Fruit fly (Drosophila melanogaster) whole organism, embryonic: ENCODE data around the gene teq.
A peak's percentile ranks its signal among the peaks of the same experiment; 100 is the strongest.

Experiments
- CG10543 ChIP-seq: fragments of 200-800 bp; sonication (Bioruptor generic); optimal IDR thresholded peaks from 3 replicates; lab custom pipeline; 2017; ENCODE audit warnings: missing biosample characterization, mild to moderate bottlenecking, missing genetic modification characterization, moderate library complexity
- CG11093 ChIP-seq: fragments of 200-800 bp; sonication (Bioruptor generic); IDR thresholded peaks from 3 replicates; pipeline ENCODE4 v1.3.6; 2022; ENCODE audit warnings: missing biosample characterization, missing genetic modification characterization
- CG12659 ChIP-seq: fragments of 200-800 bp; sonication (Bioruptor generic); optimal IDR thresholded peaks from 3 replicates; lab custom pipeline; 2017; ENCODE audit warnings: mild to moderate bottlenecking, missing biosample characterization, missing genetic modification reagents, missing genetic modification characterization
- CG13296 ChIP-seq: fragments of 200-800 bp; sonication (Bioruptor generic); optimal IDR thresholded peaks from 3 replicates; lab custom pipeline; 2018; ENCODE audit warnings: missing biosample characterization, mild to moderate bottlenecking, missing genetic modification characterization
- CG13424 ChIP-seq: fragments of 200-800 bp; sonication (Bioruptor generic); optimal IDR thresholded peaks from 2 replicates; lab custom pipeline; 2019; ENCODE audit warnings: missing biosample characterization, mild to moderate bottlenecking, missing genetic modification characterization, moderate library complexity
- CG15601 ChIP-seq: fragments of 200-800 bp; sonication (Bioruptor generic); optimal IDR thresholded peaks from 3 replicates; lab custom pipeline; 2019; ENCODE audit warnings: missing biosample characterization, mild to moderate bottlenecking, missing genetic modification characterization, moderate library complexity
- CG1647 ChIP-seq: fragments of 200-800 bp; sonication (Bioruptor generic); optimal IDR thresholded peaks from 3 replicates; lab custom pipeline; 2016; ENCODE audit warnings: missing biosample characterization, missing genetic modification characterization
- CG17328 ChIP-seq: fragments of 200-800 bp; sonication (Bioruptor generic); IDR thresholded peaks from 2 replicates; pipeline ENCODE4 v1.3.6; 2022; ENCODE audit warnings: missing biosample characterization, missing genetic modification characterization
- CG18619 ChIP-seq: fragments of 200-800 bp; sonication (Bioruptor generic); optimal IDR thresholded peaks from 3 replicates; lab custom pipeline; 2017; ENCODE audit warnings: missing biosample characterization, mild to moderate bottlenecking, missing genetic modification characterization
- CG3847 ChIP-seq: fragments of 200-800 bp; sonication (Bioruptor generic); IDR thresholded peaks from 2 replicates; pipeline ENCODE4 v1.3.6; 2022; ENCODE audit warnings: missing biosample characterization, missing genetic modification characterization
- CG4617 ChIP-seq: fragments of 200-800 bp; sonication (Bioruptor generic); optimal IDR thresholded peaks from 3 replicates; lab custom pipeline; 2016; ENCODE audit warnings: missing biosample characterization, missing genetic modification characterization, borderline replicate concordance
- CG6765 ChIP-seq: fragments of 200-800 bp; sonication (Bioruptor generic); optimal IDR thresholded peaks from 3 replicates; lab custom pipeline; 2017; ENCODE audit warnings: missing biosample characterization, mild to moderate bottlenecking, missing genetic modification characterization
- CG6854 ChIP-seq: fragments of 200-800 bp; sonication (Bioruptor generic); optimal IDR thresholded peaks from 3 replicates; lab custom pipeline; 2017; ENCODE audit warnings: missing biosample characterization, mild to moderate bottlenecking, missing genetic modification characterization
- CHES-1-like ChIP-seq: fragments of 200-800 bp; sonication (Bioruptor generic); optimal IDR thresholded peaks from 2 replicates; lab custom pipeline; 2016; ENCODE audit warnings: missing biosample characterization, missing genetic modification characterization
- Dbx ChIP-seq: fragments of 200-800 bp; sonication (Bioruptor generic); IDR thresholded peaks from 3 replicates; pipeline ENCODE4 v1.3.6; 2022; ENCODE audit warnings: missing biosample characterization, missing genetic modification characterization
- Ets65A ChIP-seq: fragments of 200-800 bp; sonication (Bioruptor generic); peaks from one replicate; lab custom pipeline; 2016; ENCODE audit warnings: missing biosample characterization, missing genetic modification characterization
- HLH3B ChIP-seq: fragments of 200-800 bp; sonication (Bioruptor generic); IDR thresholded peaks from 2 replicates; pipeline ENCODE4 v1.3.6; 2022; ENCODE audit warnings: missing biosample characterization, missing genetic modification characterization
- Pdp1 ChIP-seq, 2 experiments: fragments of 200-800 bp; sonication (Bioruptor generic); optimal IDR thresholded peaks; 3 replicates each; lab custom pipeline; 2016; ENCODE audit warnings: missing biosample characterization in 2 of 2, missing genetic modification characterization in 2 of 2, mild to moderate bottlenecking in 1 of 2, moderate library complexity in 1 of 2
- Ptx1 ChIP-seq: fragments of 200-800 bp; sonication (Bioruptor generic); IDR thresholded peaks from 2 replicates; pipeline ENCODE4 v1.3.6; 2022; ENCODE audit warnings: missing biosample characterization, missing genetic modification characterization
- Rfx ChIP-seq: fragments of 200-800 bp; sonication (Bioruptor generic); IDR thresholded peaks from 2 replicates; pipeline ENCODE4 v1.3.6; 2022; ENCODE audit warnings: missing biosample characterization, missing genetic modification characterization
- Rx ChIP-seq: fragments of 200-800 bp; sonication (Bioruptor generic); IDR thresholded peaks from 2 replicates; pipeline ENCODE4 v1.3.6; 2022; ENCODE audit warnings: missing biosample characterization, missing genetic modification characterization
- TFAM ChIP-seq: fragments of 200-800 bp; sonication (Bioruptor generic); optimal IDR thresholded peaks from 2 replicates; lab custom pipeline; 2017; ENCODE audit warnings: missing biosample characterization, missing genetic modification characterization, inconsistent platforms
- Tbp ChIP-seq: fragments of >200 bp; optimal IDR thresholded peaks from 2 replicates; lab custom pipeline; 2018; ENCODE audit warnings: missing biosample characterization, missing genetic modification characterization
- Vsx1 ChIP-seq: fragments of 200-800 bp; sonication (Bioruptor generic); optimal IDR thresholded peaks from 2 replicates; lab custom pipeline; 2017; ENCODE audit warnings: missing biosample characterization, mild to moderate bottlenecking, missing genetic modification characterization, missing genetic modification reagents
- ash1 ChIP-seq: fragments of 200-800 bp; sonication (Bioruptor generic); optimal IDR thresholded peaks from 2 replicates; lab custom pipeline; 2018; ENCODE audit warnings: missing biosample characterization, mild to moderate bottlenecking, missing genetic modification characterization
- cg ChIP-seq: fragments of 200-800 bp; sonication (Bioruptor generic); optimal IDR thresholded peaks from 3 replicates; lab custom pipeline; 2019; ENCODE audit warnings: missing biosample characterization, mild to moderate bottlenecking, missing genetic modification characterization, moderate library complexity
- fd3F ChIP-seq: fragments of 200-800 bp; sonication (Bioruptor generic); optimal IDR thresholded peaks from 2 replicates; lab custom pipeline; 2018; ENCODE audit warnings: missing biosample characterization, mild to moderate bottlenecking, missing genetic modification characterization, moderate library complexity
- fd64A ChIP-seq: fragments of 200-800 bp; sonication (Bioruptor generic); optimal IDR thresholded peaks from 3 replicates; lab custom pipeline; 2018; ENCODE audit warnings: missing biosample characterization, mild to moderate bottlenecking, missing genetic modification characterization
- gsb-n ChIP-seq: fragments of 200-800 bp; sonication (Bioruptor generic); optimal IDR thresholded peaks from 3 replicates; lab custom pipeline; 2018; ENCODE audit warnings: missing biosample characterization, mild to moderate bottlenecking, missing genetic modification characterization
- gt ChIP-seq: fragments of 200-800 bp; sonication (Bioruptor generic); IDR thresholded peaks from 2 replicates; pipeline ENCODE4 v1.3.6; 2022; ENCODE audit warnings: missing biosample characterization, missing genetic modification characterization
- ham ChIP-seq: fragments of 200-800 bp; sonication (Bioruptor generic); IDR thresholded peaks from 2 replicates; pipeline ENCODE4 v1.3.6; 2022; ENCODE audit warnings: missing biosample characterization, missing genetic modification characterization
- hkb ChIP-seq, 2 experiments: fragments of 200-800 bp in 1 of 2; fragments of >200 bp in 1 of 2; sonication (Bioruptor generic) in 1 of 2; IDR thresholded peaks in 1 of 2; optimal IDR thresholded peaks in 1 of 2; 2 replicates each; pipeline versions ENCODE4 v1.3.6 to Lab custom; 2017 to 2022; ENCODE audit warnings: missing biosample characterization in 1 of 2, missing genetic modification characterization in 1 of 2
- jumu ChIP-seq: fragments of 200-800 bp; sonication (Bioruptor generic); optimal IDR thresholded peaks from 3 replicates; lab custom pipeline; 2016; ENCODE audit warnings: missing biosample characterization, missing genetic modification characterization
- kni ChIP-seq: fragments of 200-800 bp; sonication (Bioruptor generic); optimal IDR thresholded peaks from 3 replicates; lab custom pipeline; 2017; ENCODE audit warnings: mild to moderate bottlenecking, missing biosample characterization, missing genetic modification reagents, missing genetic modification characterization
- lab ChIP-seq: fragments of 200-800 bp; sonication (Bioruptor generic); optimal IDR thresholded peaks from 3 replicates; lab custom pipeline; 2017; ENCODE audit warnings: missing biosample characterization, missing genetic modification characterization, mild to moderate bottlenecking, moderate library complexity, missing genetic modification reagents
- lmd ChIP-seq: fragments of 200-800 bp; sonication (Bioruptor generic); IDR thresholded peaks from 2 replicates; pipeline ENCODE4 v1.3.6; 2022; ENCODE audit warnings: missing biosample characterization, missing genetic modification characterization
- oc ChIP-seq: fragments of 200-800 bp; sonication (Bioruptor generic); optimal IDR thresholded peaks from 2 replicates; lab custom pipeline; 2018; ENCODE audit warnings: missing biosample characterization, mild to moderate bottlenecking, missing genetic modification characterization, moderate library complexity
- onecut ChIP-seq: fragments of 200-800 bp; sonication (Bioruptor generic); IDR thresholded peaks from 2 replicates; pipeline ENCODE4 v1.3.6; 2022; ENCODE audit warnings: missing biosample characterization, missing genetic modification characterization
- peb ChIP-seq: fragments of 200-800 bp; sonication (Bioruptor generic); IDR thresholded peaks from 2 replicates; pipeline ENCODE4 v1.3.6; 2022; ENCODE audit warnings: missing biosample characterization, missing genetic modification characterization
- phol ChIP-seq: fragments of 200-800 bp; sonication (Bioruptor generic); optimal IDR thresholded peaks from 3 replicates; lab custom pipeline; 2018; ENCODE audit warnings: missing biosample characterization, mild to moderate bottlenecking, missing genetic modification characterization, moderate library complexity
- pros ChIP-seq: fragments of 200-800 bp; sonication (Bioruptor generic); optimal IDR thresholded peaks from 3 replicates; lab custom pipeline; 2019; ENCODE audit warnings: missing biosample characterization, mild to moderate bottlenecking, missing genetic modification characterization, moderate library complexity
- psq ChIP-seq: fragments of 200-800 bp; sonication (Bioruptor generic); optimal IDR thresholded peaks from 2 replicates; lab custom pipeline; 2017; ENCODE audit warnings: missing biosample characterization, missing genetic modification characterization
- sc ChIP-seq, 3 experiments: fragments of >200 bp in 2 of 3; fragments of 200-800 bp in 1 of 3; sonication (Bioruptor generic) in 1 of 3; optimal IDR thresholded peaks; 2 replicates in 2 of 3; 3 replicates in 1 of 3; lab custom pipeline; 2017; ENCODE audit warnings: mild to moderate bottlenecking in 1 of 3, missing biosample characterization in 1 of 3, missing genetic modification characterization in 1 of 3, missing genetic modification reagents in 1 of 3
- scrt ChIP-seq: fragments of 200-800 bp; sonication (Bioruptor generic); optimal IDR thresholded peaks from 2 replicates; lab custom pipeline; 2018; ENCODE audit warnings: missing biosample characterization, mild to moderate bottlenecking, missing genetic modification characterization, moderate library complexity
- tgo ChIP-seq: fragments of 200-800 bp; sonication (Bioruptor generic); IDR thresholded peaks from 3 replicates; pipeline ENCODE4 v1.3.6; 2022; ENCODE audit warnings: missing biosample characterization, missing genetic modification characterization
- ttk ChIP-seq: fragments of 200-800 bp; sonication (Bioruptor generic); IDR thresholded peaks from 2 replicates; pipeline ENCODE4 v2.1.2; 2022; ENCODE audit warnings: missing biosample characterization, missing genetic modification characterization
- z ChIP-seq: fragments of 200-800 bp; sonication (Bioruptor generic); IDR thresholded peaks from 3 replicates; pipeline ENCODE4 v1.3.6; 2022; ENCODE audit warnings: missing biosample characterization, missing genetic modification characterization

teq gene

DNA sequence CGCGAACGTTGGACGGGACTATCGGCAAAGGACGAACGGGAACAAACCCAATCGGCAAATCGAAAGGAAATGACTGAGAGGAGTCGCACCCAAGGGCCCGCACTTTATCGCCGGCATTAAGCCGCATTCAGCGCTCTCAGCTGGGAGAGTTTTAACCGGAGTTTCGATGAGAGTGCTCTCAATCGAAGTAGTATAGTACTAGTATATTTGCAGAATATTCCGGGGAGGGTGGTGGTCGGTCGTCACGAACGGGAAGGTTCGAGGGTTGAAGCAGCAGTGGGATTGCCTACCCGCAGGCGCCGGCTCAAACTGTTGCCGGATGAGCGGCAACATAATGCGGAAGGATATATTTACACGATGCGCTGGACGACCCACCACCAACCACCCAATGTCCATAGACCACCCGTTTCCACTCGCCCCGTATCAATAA, 22.6 kb upstream of the teq start (continued):
- TF ChIP-seq Ptx1 (GFP tag; lab: Robert Waterston, UW) (no peak), oc (tag; lab: Kevin White, UChicago) (peak; percentile 32), kni (GFP tag; lab: Kevin White, UChicago) (peak; percentile 50)

- TF ChIP-seq lab (GFP tag; lab: Kevin White, UChicago) (peak; percentile 23), CG13296 (GFP tag; lab: Kevin White, UChicago) (no peak), gsb-n (tag; lab: Kevin White, UChicago) (peak; percentile 17), jumu (GFP tag; lab: Kevin White, UChicago) (no peak), HLH3B (GFP tag; lab: Robert Waterston, UW) (no peak), peb (no peak), scrt (GFP tag; lab: Kevin White, UChicago) (no peak), CG6854 (GFP tag; lab: Kevin White, UChicago) (no peak), Dbx (GFP tag; lab: Robert Waterston, UW) (no peak), CG11093 (no peak), phol (tag; lab: Kevin White, UChicago) (no peak), CG1647 (no peak), Rx (no peak), Ets65A (GFP tag; lab: Kevin White, UChicago) (peak; percentile 69), fd64A (no peak), cg (GFP tag; lab: Kevin White, UChicago) (no peak), CG6765 (no peak), Tbp (GFP tag; lab: Kevin White, UChicago) (no peak), CG4617 (no peak), CG18619 (GFP tag; lab: Kevin White, UChicago) (no peak), CG12659 (GFP tag; lab: Kevin White, UChicago) (no peak), CG3847 (GFP tag; lab: Robert Waterston, UW) (no peak), ttk (GFP tag; lab: Robert Waterston, UW) (no peak), z (no peak), onecut (GFP tag; lab: Robert Waterston, UW) (no peak), fd3F (GFP tag; lab: Kevin White, UChicago) (no peak), TFAM (GFP tag; lab: Kevin White, UChicago) (no peak), Pdp1 (GFP tag; optimal IDR thresholded peaks at IDR 0.05; lab: Kevin White, UChicago) (peak in 1 of 2 experiments; percentile 74), Rfx (GFP tag; lab: Robert Waterston, UW) (no peak), CG13424 (tag; lab: Kevin White, UChicago) (no peak), oc (tag; lab: Kevin White, UChicago) (no peak), ash1 (no peak), pros (GFP tag; lab: Kevin White, UChicago) (peak; percentile 59), psq (no peak), hkb (optimal IDR thresholded peaks at IDR 0.05; lab: Kevin White, UChicago) (no peak), hkb (GFP tag; IDR thresholded peaks at IDR 0.05; lab: Robert Waterston, UW) (no peak), CHES-1-like (no peak), CG17328 (GFP tag; lab: Robert Waterston, UW) (no peak), tgo (GFP tag; lab: Robert Waterston, UW) (no peak), lmd (GFP tag; lab: Robert Waterston, UW) (no peak), ham (no peak), sc (optimal IDR thresholded peaks at IDR 0.05; lab: Kevin White, UChicago) (no peak), sc (GFP tag; optimal IDR thresholded peaks at IDR 0.05; lab: Kevin White, UChicago) (no peak), CG10543 (GFP tag; lab: Kevin White, UChicago) (no peak), Vsx1 (GFP tag; lab: Kevin White, UChicago) (no peak), gt (GFP tag; lab: Robert Waterston, UW) (no peak), CG15601 (tag; lab: Kevin White, UChicago) (no peak)
These were observed 21.5 kb upstream of the teq start for dm6 chr3L:9052798-9053541.
